Fruit fly (Drosophila melanogaster) whole organism, pupa: ENCODE data around the gene Sec24CD.

Source experiments
- CG10348 ChIP-seq: fragments of 200-800 bp; sonication (Bioruptor generic); IDR thresholded peaks from 2 replicates; pipeline ENCODE4 v1.3.6; 2022; ENCODE audit warnings: missing biosample characterization, missing genetic modification characterization
- CG12605 ChIP-seq: fragments of 200-800 bp; sonication (Bioruptor generic); IDR thresholded peaks from 2 replicates; pipeline ENCODE4 v1.3.6; 2022; ENCODE audit warnings: missing biosample characterization, missing genetic modification characterization
- CG13204 ChIP-seq: fragments of 200-800 bp; sonication (Bioruptor generic); optimal IDR thresholded peaks from 2 replicates; lab custom pipeline; 2018; ENCODE audit warnings: missing biosample characterization, mild to moderate bottlenecking, missing genetic modification characterization, moderate library complexity
- CG14655 ChIP-seq: fragments of 200-800 bp; sonication (Bioruptor generic); optimal IDR thresholded peaks from 3 replicates; lab custom pipeline; 2017; ENCODE audit warnings: mild to moderate bottlenecking, missing biosample characterization, missing genetic modification reagents, missing genetic modification characterization
- CG15710 ChIP-seq: fragments of 200-800 bp; sonication (Bioruptor generic); optimal IDR thresholded peaks from 2 replicates; lab custom pipeline; 2018; ENCODE audit warnings: missing biosample characterization, mild to moderate bottlenecking, missing genetic modification characterization, moderate library complexity
- CG17806 ChIP-seq: fragments of 200-800 bp; sonication (Bioruptor generic); optimal IDR thresholded peaks from 2 replicates; lab custom pipeline; 2018; ENCODE audit warnings: missing biosample characterization, mild to moderate bottlenecking, missing genetic modification characterization, moderate library complexity
- CG32121 ChIP-seq: fragments of 200-800 bp; sonication (Bioruptor generic); IDR thresholded peaks from 2 replicates; pipeline ENCODE4 v1.3.6; 2022; ENCODE audit warnings: missing biosample characterization, missing genetic modification characterization
- CG34367 ChIP-seq: fragments of 200-800 bp; sonication (Bioruptor generic); optimal IDR thresholded peaks from 2 replicates; lab custom pipeline; 2018; ENCODE audit warnings: missing biosample characterization, mild to moderate bottlenecking, missing genetic modification characterization
- CG4496 ChIP-seq: fragments of 200-800 bp; sonication (Bioruptor generic); IDR thresholded peaks from 3 replicates; pipeline ENCODE4 v1.3.6; 2022; ENCODE audit warnings: missing biosample characterization, missing genetic modification characterization
- CG8159 ChIP-seq: fragments of 200-800 bp; sonication (Bioruptor generic); optimal IDR thresholded peaks from 3 replicates; lab custom pipeline; 2018; ENCODE audit warnings: missing biosample characterization, mild to moderate bottlenecking, missing genetic modification characterization, moderate library complexity
- CG8301 ChIP-seq: fragments of 200-800 bp; sonication (Bioruptor generic); optimal IDR thresholded peaks from 2 replicates; lab custom pipeline; 2018; ENCODE audit warnings: missing biosample characterization, mild to moderate bottlenecking, missing genetic modification characterization
- CG9948 ChIP-seq: fragments of 200-800 bp; sonication (Bioruptor generic); optimal IDR thresholded peaks from 2 replicates; lab custom pipeline; 2018; ENCODE audit warnings: missing biosample characterization, mild to moderate bottlenecking, missing genetic modification characterization, moderate library complexity
- D1 ChIP-seq: fragments of 200-800 bp; sonication (Bioruptor generic); optimal IDR thresholded peaks from 2 replicates; lab custom pipeline; 2018; ENCODE audit warnings: missing biosample characterization, mild to moderate bottlenecking, missing genetic modification characterization, moderate library complexity
- EcR ChIP-seq: fragments of 200-800 bp; sonication (Bioruptor generic); optimal IDR thresholded peaks from 3 replicates; lab custom pipeline; 2019; ENCODE audit warnings: missing biosample characterization, missing genetic modification characterization, mild to moderate bottlenecking, moderate library complexity, missing genetic modification reagents
- Ets98B ChIP-seq: fragments of 200-800 bp; sonication (Bioruptor generic); IDR thresholded peaks from 2 replicates; pipeline ENCODE4 v1.3.6; 2022; ENCODE audit warnings: missing biosample characterization, missing genetic modification characterization
- Pif1A ChIP-seq: fragments of 200-800 bp; sonication (Bioruptor generic); optimal IDR thresholded peaks from 3 replicates; lab custom pipeline; 2016; ENCODE audit warnings: missing biosample characterization, missing genetic modification characterization
- Pif1B ChIP-seq: fragments of 200-800 bp; sonication (Bioruptor generic); optimal IDR thresholded peaks from 3 replicates; lab custom pipeline; 2016; ENCODE audit warnings: missing biosample characterization, missing genetic modification characterization
- Snoo ChIP-seq: fragments of 200-800 bp; sonication (Bioruptor generic); optimal IDR thresholded peaks from 3 replicates; lab custom pipeline; 2017; ENCODE audit warnings: missing biosample characterization, mild to moderate bottlenecking, missing genetic modification characterization, inconsistent platforms
- fd96Ca ChIP-seq: fragments of 200-800 bp; sonication (Bioruptor generic); IDR thresholded peaks from 3 replicates; pipeline ENCODE4 v1.3.6; 2022; ENCODE audit warnings: missing biosample characterization, missing genetic modification characterization
- gl ChIP-seq: fragments of 200-800 bp; sonication (Bioruptor generic); optimal IDR thresholded peaks from 2 replicates; lab custom pipeline; 2018; ENCODE audit warnings: missing biosample characterization, mild to moderate bottlenecking, missing genetic modification characterization
- rn ChIP-seq: fragments of 200-800 bp; sonication (Bioruptor generic); IDR thresholded peaks from 2 replicates; pipeline ENCODE4 v1.3.6; 2022; ENCODE audit warnings: missing biosample characterization, missing genetic modification characterization

Gene Sec24CD

DNA sequence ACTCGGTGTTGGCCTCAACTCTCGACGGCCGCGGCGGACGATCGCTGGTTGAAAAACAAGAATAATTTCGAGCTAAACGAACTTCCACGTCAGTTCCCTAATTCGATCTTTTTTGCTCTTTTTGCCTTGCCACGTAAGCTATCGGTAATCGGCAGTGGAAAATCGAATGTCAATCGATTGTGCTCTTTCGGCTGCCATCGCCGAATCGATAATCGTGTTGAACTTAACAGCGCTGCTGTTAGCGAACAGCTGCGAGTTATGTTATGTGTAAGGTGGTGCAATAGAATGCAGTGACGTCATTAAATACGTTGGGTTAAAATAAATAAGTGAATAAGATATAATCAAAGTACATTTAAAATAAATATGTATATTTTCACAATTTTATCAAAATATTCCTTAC is at the start of gene Sec24CD:
Gene Sec24CD, minus strand, starts transcription at position 123 of the 400 bp plus-strand sequence.
- TF ChIP-seq CG12605 (no peak), EcR (GFP tag; lab: Kevin White, UChicago) (peak; percentile 36)

DNA sequence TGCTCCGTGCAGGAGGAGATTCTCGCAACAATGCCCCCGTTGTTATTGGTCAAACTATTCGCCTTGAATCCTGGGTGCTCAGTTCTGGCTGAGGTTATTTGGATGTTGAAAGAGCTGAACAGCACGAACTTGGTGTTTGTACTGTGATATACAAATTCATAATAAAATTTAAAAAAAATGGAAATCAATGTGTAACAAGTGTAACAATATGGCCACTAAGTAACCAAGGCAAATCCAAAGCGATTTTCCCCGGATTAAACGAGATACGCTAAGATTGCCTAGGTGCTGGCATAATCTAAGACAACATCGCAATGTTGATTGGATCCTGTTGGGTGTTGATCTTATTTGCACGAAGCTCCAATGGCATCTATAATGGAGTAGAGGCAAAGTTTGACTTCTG is 48.2 kb upstream of the Sec24CD start, which contains the start of gene CG4271:
Gene CG4271, plus strand, starts transcription at position 301 of the 400 bp plus-strand sequence.
- TF ChIP-seq CG9948 (tag; lab: Kevin White, UChicago) (no peak), CG34367 (tag; lab: Kevin White, UChicago) (no peak), CG10348 (GFP tag; lab: Robert Waterston, UW) (no peak), CG13204 (GFP tag; lab: Kevin White, UChicago) (no peak), D1 (tag; lab: Kevin White, UChicago) (no peak), CG8159 (tag; lab: Kevin White, UChicago) (no peak), rn (GFP tag; lab: Robert Waterston, UW) (no peak), CG8301 (tag; lab: Kevin White, UChicago) (no peak), Snoo (no peak), Pif1B (GFP tag; lab: Kevin White, UChicago) (no peak), CG14655 (GFP tag; lab: Kevin White, UChicago) (no peak), EcR (GFP tag; lab: Kevin White, UChicago) (no peak), Pif1A (GFP tag; lab: Kevin White, UChicago) (no peak), CG15710 (tag; lab: Kevin White, UChicago) (no peak), CG4496 (GFP tag; lab: Robert Waterston, UW) (no peak), CG12605 (no peak), gl (tag; lab: Kevin White, UChicago) (no peak), Ets98B (GFP tag; lab: Robert Waterston, UW) (no peak), fd96Ca (GFP tag; lab: Robert Waterston, UW) (no peak)

DNA sequence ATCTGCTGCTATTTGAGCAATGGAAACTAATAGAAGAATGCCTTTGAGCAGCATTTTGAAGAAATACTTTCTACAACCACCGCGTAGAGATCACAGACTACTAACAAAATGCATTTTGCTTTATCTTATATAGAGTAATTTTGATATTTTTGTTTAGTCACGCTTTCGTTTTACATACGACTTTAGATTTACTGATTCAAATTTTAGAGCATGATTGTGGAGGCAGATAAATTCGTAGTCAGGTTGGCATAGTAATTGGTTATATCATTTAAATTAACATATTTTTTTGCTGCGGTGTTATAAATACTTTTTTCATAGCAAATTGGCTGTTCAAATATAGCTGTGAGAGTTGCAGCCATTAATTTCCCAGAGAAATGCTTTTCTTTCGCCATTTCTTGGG is 32.4 kb upstream of the Sec24CD start, which contains the start of gene CG17242:
Gene CG17242, minus strand, starts transcription at position 101 of the 400 bp plus-strand sequence.
- TF ChIP-seq CG9948 (tag; lab: Kevin White, UChicago): no peak
- TF ChIP-seq CG4496 (GFP tag; lab: Robert Waterston, UW): no peak
- no peak for TF ChIP-seq CG17806 (tag; lab: Kevin White, UChicago)
- no peak for TF ChIP-seq EcR (GFP tag; lab: Kevin White, UChicago)
- TF ChIP-seq CG32121: no peak
- no peak for TF ChIP-seq D1 (tag; lab: Kevin White, UChicago)
- no peak for TF ChIP-seq CG8159 (tag; lab: Kevin White, UChicago)
- no peak for TF ChIP-seq gl (tag; lab: Kevin White, UChicago)
- no peak for TF ChIP-seq Snoo
- TF ChIP-seq Pif1B (GFP tag; lab: Kevin White, UChicago): no peak
- no peak for TF ChIP-seq rn (GFP tag; lab: Robert Waterston, UW)
- no peak for TF ChIP-seq Ets98B (GFP tag; lab: Robert Waterston, UW)
- no peak for TF ChIP-seq CG12605
- TF ChIP-seq CG34367 (tag; lab: Kevin White, UChicago): no peak

- TF ChIP-seq CG15710 (tag; lab: Kevin White, UChicago) (no peak), EcR (GFP tag; lab: Kevin White, UChicago) (no peak), Pif1A (GFP tag; lab: Kevin White, UChicago) (no peak), rn (GFP tag; lab: Robert Waterston, UW) (no peak)
Observed at dm6 chr2L:2265221-2265620, 28.6 kb upstream of the Sec24CD start, which contains the start of gene CG34049. Gene CG34049, minus strand, starts transcription at chr2L:2265321.

- no peak for TF ChIP-seq Snoo
- no peak for TF ChIP-seq EcR (GFP tag; lab: Kevin White, UChicago)
Observed at dm6 chr2L:2263142-2263541, 26.5 kb upstream of the Sec24CD start, which contains the start of gene CG4270. Gene CG4270, plus strand, starts transcription at chr2L:2263442.

DNA sequence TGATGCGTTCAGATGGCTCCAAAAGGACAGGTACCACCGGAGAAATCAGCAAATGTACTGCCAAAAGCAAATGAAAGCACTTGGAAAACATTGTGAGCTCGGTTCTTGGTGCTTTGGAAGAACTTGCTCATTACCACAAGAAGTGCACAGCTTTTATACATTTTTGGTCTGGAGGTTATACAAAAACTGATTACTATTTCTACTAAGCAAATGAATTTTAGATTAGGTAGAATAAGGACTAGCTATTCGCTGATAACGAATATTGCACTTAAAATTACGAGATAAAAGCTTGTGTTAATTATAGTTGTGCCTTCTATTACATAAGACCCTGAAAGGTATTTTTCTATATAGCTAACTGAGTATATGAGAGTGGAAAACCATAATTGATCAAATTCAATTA is 18.3 kb upstream of the Sec24CD start, which contains the start of gene Send1:
Gene Send1, minus strand, starts transcription at position 101 of the 400 bp plus-strand sequence.
- TF ChIP-seq gl (tag; lab: Kevin White, UChicago): no peak
- TF ChIP-seq Pif1A (GFP tag; lab: Kevin White, UChicago): no peak
- TF ChIP-seq CG8301 (tag; lab: Kevin White, UChicago): no peak
- no peak for TF ChIP-seq CG13204 (GFP tag; lab: Kevin White, UChicago)
- TF ChIP-seq CG4496 (GFP tag; lab: Robert Waterston, UW): no peak
- no peak for TF ChIP-seq CG8159 (tag; lab: Kevin White, UChicago)
- TF ChIP-seq CG15710 (tag; lab: Kevin White, UChicago): no peak
- no peak for TF ChIP-seq D1 (tag; lab: Kevin White, UChicago)
- no peak for TF ChIP-seq CG17806 (tag; lab: Kevin White, UChicago)
- no peak for TF ChIP-seq CG32121

- no peak for TF ChIP-seq CG8301 (tag; lab: Kevin White, UChicago)
- no peak for TF ChIP-seq CG14655 (GFP tag; lab: Kevin White, UChicago)
- no peak for TF ChIP-seq CG13204 (GFP tag; lab: Kevin White, UChicago)
Observed at dm6 chr2L:2252745-2253144, 16.1 kb upstream of the Sec24CD start, which contains the start of gene CG17234. Gene CG17234, plus strand, starts transcription at chr2L:2253045.
